Fruit fly (Drosophila melanogaster): ENCODE results near the gene JMJD7.

Gene JMJD7

dm6 chr3L:13478339-13479203 is 28.5 kb upstream of the JMJD7 start (continued):
- TF ChIP-seq luna (GFP tag; optimal IDR thresholded peaks at IDR 0.05) (no peak), CG13287 (GFP tag; IDR thresholded peaks at IDR 0.05; ENCODE audit: partially characterized antibody) (no peak), TFAM (GFP tag; optimal IDR thresholded peaks at IDR 0.05) (no peak), CG11456 (GFP tag; IDR thresholded peaks at IDR 0.05) (no peak), repo (GFP tag; optimal IDR thresholded peaks at IDR 0.05) (no peak), CG15479 (GFP tag; optimal IDR thresholded peaks at IDR 0.05) (no peak), CG7786 (GFP tag; optimal IDR thresholded peaks at IDR 0.05) (no peak), tna (GFP tag; IDR thresholded peaks at IDR 0.05; ENCODE audit: partially characterized antibody) (0 out of 2 replicates have a peak, but pooled peaks have one; percentile 34), Scr (GFP tag; IDR thresholded peaks at IDR 0.05; ENCODE audit: partially characterized antibody) (no peak), Aef1 (GFP tag; IDR thresholded peaks at IDR 0.05) (no peak), CG8359 (GFP tag; optimal IDR thresholded peaks at IDR 0.05; ENCODE audit: borderline replicate concordance) (no peak), gsb-n (tag; optimal IDR thresholded peaks at IDR 0.05) (no peak), CG9817 (tag; optimal IDR thresholded peaks at IDR 0.05) (peak; percentile 26), twi (tag; optimal IDR thresholded peaks at IDR 0.05) (no peak), salm (tag; optimal IDR thresholded peaks at IDR 0.05) (no peak), lov (optimal IDR thresholded peaks at IDR 0.05) (no peak), lov (GFP tag; IDR thresholded peaks at IDR 0.05) (no peak), sd (tag; optimal IDR thresholded peaks at IDR 0.05) (peak; percentile 67), Dad (GFP tag; optimal IDR thresholded peaks at IDR 0.05) (no peak), CG2120 (GFP tag; optimal IDR thresholded peaks at IDR 0.05) (peak; percentile 60), gce (GFP tag; IDR thresholded peaks at IDR 0.05) (no peak), CG9215 (GFP tag; IDR thresholded peaks at IDR 0.05) (no peak), ro (GFP tag; IDR thresholded peaks at IDR 0.05) (no peak), CG12299 (tag; optimal IDR thresholded peaks at IDR 0.05) (no peak), CG3281 (GFP tag; optimal IDR thresholded peaks at IDR 0.05) (no peak), Jarid2 (GFP tag; optimal IDR thresholded peaks at IDR 0.05) (no peak), run (tag; optimal IDR thresholded peaks at IDR 0.05) (no peak), zen (tag; optimal IDR thresholded peaks at IDR 0.05) (no peak), Doc3 (GFP tag; IDR thresholded peaks at IDR 0.05; ENCODE audit: partially characterized antibody) (no peak), insv (GFP tag; optimal IDR thresholded peaks at IDR 0.05) (no peak), CG13123 (GFP tag; optimal IDR thresholded peaks at IDR 0.05) (no peak), fd96Cb (tag; optimal IDR thresholded peaks at IDR 0.05) (no peak), CG10209 (GFP tag; optimal IDR thresholded peaks at IDR 0.05) (no peak), wor (GFP tag; IDR thresholded peaks at IDR 0.05) (no peak), tgo (GFP tag; IDR thresholded peaks at IDR 0.05) (no peak; the same call in 2 of the 3 replicates), CG12744 (GFP tag; optimal IDR thresholded peaks at IDR 0.05) (no peak), Dll (GFP tag; IDR thresholded peaks at IDR 0.05; ENCODE audit: partially characterized antibody) (no peak), CG33213 (GFP tag; optimal IDR thresholded peaks at IDR 0.05) (no peak), CG1647 (GFP tag; optimal IDR thresholded peaks at IDR 0.05) (no peak), CG1024 (GFP tag; IDR thresholded peaks at IDR 0.05) (no peak), Spps (tag; optimal IDR thresholded peaks at IDR 0.05) (no peak), tup (GFP tag; optimal IDR thresholded peaks at IDR 0.05) (no peak), CG5953 (GFP tag; IDR thresholded peaks at IDR 0.05) (no peak), Xbp1 (GFP tag; optimal IDR thresholded peaks at IDR 0.05) (no peak), CG32532 (GFP tag; IDR thresholded peaks at IDR 0.05) (peak; percentile 61), zfh2 (GFP tag; optimal IDR thresholded peaks at IDR 0.05) (peak; percentile 24), Ada2b (GFP tag; IDR thresholded peaks at IDR 0.05) (0 out of 2 replicates have a peak, but pooled peaks have one; percentile 15), ap (GFP tag; IDR thresholded peaks at IDR 0.05) (no peak), Side (GFP tag; optimal IDR thresholded peaks at IDR 0.05) (no peak), E2f2 (GFP tag; IDR thresholded peaks at IDR 0.05) (no peak)

Data from whole organism, embryonic.